Worm (Caenorhabditis elegans) whole organism, L4 larva: ENCODE data around the gene srw-118.

Experiments
- R02D3.7 ChIP-seq: fragments of 150-350 bp; sonication (generic microtip); optimal IDR thresholded peaks from 3 replicates; lab custom pipeline; 2014; ENCODE audit warnings: missing biosample characterization, missing genetic modification characterization
- ceh-20 ChIP-seq: fragments of 200-800 bp; sonication (Bioruptor generic); IDR thresholded peaks from 2 replicates; pipeline ENCODE4 v1.3.6; 2022; ENCODE audit warnings: missing genetic modification reagents, missing genetic modification characterization, missing compliant biosample characterization
- fkh-10 ChIP-seq: fragments of 150-350 bp; optimal IDR thresholded peaks from 2 replicates; lab custom pipeline; 2014; ENCODE audit warnings: missing biosample characterization, missing genetic modification reagents, missing genetic modification characterization
- lin-13 ChIP-seq: fragments of 150-350 bp; optimal IDR thresholded peaks from 2 replicates; lab custom pipeline; 2014; ENCODE audit warnings: missing biosample characterization, missing genetic modification reagents, missing genetic modification characterization
- lsy-2 ChIP-seq, 2 experiments: fragments of 150-350 bp in 1 of 2; sonication (generic microtip) in 1 of 2; optimal IDR thresholded peaks; 2 replicates each; lab custom pipeline; 2014 to 2017; ENCODE audit warnings: missing biosample characterization in 2 of 2, missing genetic modification characterization in 2 of 2
- nhr-42 ChIP-seq: fragments of 200-800 bp; sonication (Bioruptor generic); IDR thresholded peaks from 2 replicates; pipeline ENCODE4 v1.3.6; 2022; ENCODE audit warnings: missing genetic modification characterization, missing compliant biosample characterization
- pha-4 ChIP-seq, 2 experiments: fragments of 150-350 bp in 1 of 2; fragments of 200-800 bp in 1 of 2; sonication (Bioruptor generic) in 1 of 2; IDR thresholded peaks in 1 of 2; optimal IDR thresholded peaks in 1 of 2; 2 replicates each; pipeline versions ENCODE4 v1.3.6 to Lab custom; 2014 to 2022; ENCODE audit warnings: missing genetic modification characterization in 2 of 2, missing genetic modification reagents in 2 of 2, missing biosample characterization in 1 of 2, missing compliant biosample characterization in 1 of 2
- saeg-2 ChIP-seq: fragments of 200-800 bp; sonication (Bioruptor generic); IDR thresholded peaks from 2 replicates; pipeline ENCODE4 v1.3.6; 2022; ENCODE audit warnings: missing genetic modification reagents, missing genetic modification characterization, missing compliant biosample characterization
- unc-130 ChIP-seq: sonication (generic microtip); optimal IDR thresholded peaks from 2 replicates; lab custom pipeline; 2016; ENCODE audit warnings: missing genetic modification reagents, missing genetic modification characterization, missing compliant biosample characterization

DNA sequence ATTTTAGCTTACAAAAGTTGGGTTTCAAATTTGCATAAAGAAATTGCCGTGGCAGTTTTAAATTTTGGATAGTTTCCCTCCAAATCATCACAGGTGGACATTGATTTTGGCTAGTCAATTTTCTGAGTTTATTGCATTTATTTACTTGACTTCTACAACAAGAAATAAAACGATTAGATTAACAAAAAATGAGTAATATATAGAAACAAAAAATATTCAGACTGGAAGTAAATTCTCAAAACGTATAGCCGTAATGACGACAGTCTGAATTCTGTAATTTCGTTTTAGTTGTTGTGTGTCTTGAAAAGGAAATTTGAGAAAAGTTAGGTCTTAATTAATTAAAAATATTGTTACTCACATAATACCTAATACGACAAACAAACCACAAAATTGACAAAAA, 41.4 kb downstream of the srw-118 start, which contains the start of gene srw-141:
- TF ChIP-seq unc-130 (GFP tag; lab: Kevin White, UChicago), result no peak
- no peak for TF ChIP-seq ceh-20
- no peak for TF ChIP-seq saeg-2 (GFP tag; lab: Robert Waterston, UW)
- TF ChIP-seq pha-4 (GFP tag; IDR thresholded peaks at IDR 0.05; lab: Robert Waterston, UW), result no peak
- no peak for TF ChIP-seq pha-4 (tag; optimal IDR thresholded peaks at IDR 0.05; lab: Kevin White, UChicago)
- no peak for TF ChIP-seq R02D3.7 (tag; lab: Kevin White, UChicago)
- TF ChIP-seq fkh-10, result no peak
- TF ChIP-seq lsy-2 (tag; optimal IDR thresholded peaks at IDR 0.05; lab: Kevin White, UChicago), result no peak
- no peak for TF ChIP-seq nhr-42 (GFP tag; lab: Robert Waterston, UW)
- no peak for TF ChIP-seq lin-13 (GFP tag; lab: Kevin White, UChicago)
